Fruit fly (Drosophila melanogaster) whole organism, embryonic: ENCODE measurements around the gene Hip1.

Experiments
- Ada2b ChIP-seq: fragments of 200-800 bp; sonication (Bioruptor generic); IDR thresholded peaks from 2 replicates; pipeline ENCODE4 v1.3.6; 2022; ENCODE audit warnings: missing biosample characterization, missing genetic modification characterization
- Bdp1 ChIP-seq: fragments of 200-800 bp; sonication (Bioruptor generic); optimal IDR thresholded peaks from 3 replicates; lab custom pipeline; 2016; ENCODE audit warnings: missing biosample characterization, missing genetic modification characterization
- CG11504 ChIP-seq: fragments of 200-800 bp; sonication (Bioruptor generic); optimal IDR thresholded peaks from 3 replicates; lab custom pipeline; 2019; ENCODE audit warnings: missing biosample characterization, mild to moderate bottlenecking, missing genetic modification characterization, moderate library complexity
- CG12659 ChIP-seq: fragments of 200-800 bp; sonication (Bioruptor generic); optimal IDR thresholded peaks from 3 replicates; lab custom pipeline; 2017; ENCODE audit warnings: mild to moderate bottlenecking, missing biosample characterization, missing genetic modification reagents, missing genetic modification characterization
- CG14710 ChIP-seq: fragments of 200-800 bp; sonication (Bioruptor generic); optimal IDR thresholded peaks from 3 replicates; lab custom pipeline; 2019; ENCODE audit warnings: missing biosample characterization, mild to moderate bottlenecking, missing genetic modification characterization, moderate library complexity
- CG14860 ChIP-seq: fragments of 200-800 bp; sonication (Bioruptor generic); IDR thresholded peaks from 3 replicates; pipeline ENCODE4 v1.3.6; 2022; ENCODE audit warnings: missing biosample characterization, missing genetic modification characterization; ENCODE audit not compliant: partially characterized antibody
- CG17361 ChIP-seq: fragments of 200-800 bp; sonication (Bioruptor generic); IDR thresholded peaks from 3 replicates; pipeline ENCODE4 v1.3.6; 2022; ENCODE audit warnings: missing biosample characterization, missing genetic modification characterization
- CG18476 ChIP-seq: fragments of 200-800 bp; sonication (Bioruptor generic); optimal IDR thresholded peaks from 2 replicates; lab custom pipeline; 2016; ENCODE audit warnings: missing biosample characterization, mild to moderate bottlenecking, missing genetic modification characterization
- CG2712 ChIP-seq: fragments of 200-800 bp; optimal IDR thresholded peaks from 3 replicates; lab custom pipeline; 2019; ENCODE audit warnings: missing biosample characterization, mild to moderate bottlenecking, missing genetic modification characterization, moderate library complexity
- CG33557 ChIP-seq: fragments of 200-800 bp; sonication (Bioruptor generic); optimal IDR thresholded peaks from 2 replicates; lab custom pipeline; 2019; ENCODE audit warnings: missing biosample characterization, mild to moderate bottlenecking, missing genetic modification characterization, moderate library complexity
- CG34224 ChIP-seq: fragments of 200-800 bp; sonication (Bioruptor generic); IDR thresholded peaks from 3 replicates; pipeline ENCODE4 v1.3.6; 2022; ENCODE audit warnings: missing biosample characterization, missing genetic modification characterization; ENCODE audit not compliant: partially characterized antibody
- CG4424 ChIP-seq: fragments of 200-800 bp; sonication (Bioruptor generic); optimal IDR thresholded peaks from 3 replicates; lab custom pipeline; 2016; ENCODE audit warnings: missing biosample characterization, missing genetic modification characterization
- CG4820 ChIP-seq: fragments of 200-800 bp; sonication (Bioruptor generic); optimal IDR thresholded peaks from 3 replicates; lab custom pipeline; 2016; ENCODE audit warnings: missing biosample characterization, missing genetic modification characterization
- CG6813 ChIP-seq: fragments of 200-800 bp; sonication (Bioruptor generic); optimal IDR thresholded peaks from 2 replicates; lab custom pipeline; 2017; ENCODE audit warnings: missing biosample characterization, missing genetic modification characterization, mild to moderate bottlenecking, moderate library complexity, missing genetic modification reagents
- CG7372 ChIP-seq: fragments of 200-800 bp; sonication (Bioruptor generic); IDR thresholded peaks from 2 replicates; pipeline ENCODE4 v1.3.6; 2022; ENCODE audit warnings: missing biosample characterization, missing genetic modification characterization
- CG7928 ChIP-seq: fragments of 200-800 bp; sonication (Bioruptor generic); optimal IDR thresholded peaks from 2 replicates; lab custom pipeline; 2017; ENCODE audit warnings: missing biosample characterization, mild to moderate bottlenecking, missing genetic modification characterization
- CG7987 ChIP-seq: fragments of 200-800 bp; sonication (Bioruptor generic); optimal IDR thresholded peaks from 2 replicates; lab custom pipeline; 2018; ENCODE audit warnings: missing biosample characterization, mild to moderate bottlenecking, missing genetic modification characterization, moderate library complexity
- CG8290 ChIP-seq, 3 experiments: fragments of 200-800 bp; sonication (Bioruptor generic); optimal IDR thresholded peaks; 2 replicates each; lab custom pipeline; 2016 to 2019; ENCODE audit warnings: missing biosample characterization in 3 of 3, missing genetic modification characterization in 3 of 3, mild to moderate bottlenecking in 2 of 3, moderate library complexity in 1 of 3
- CG8478 ChIP-seq: fragments of >200 bp; optimal IDR thresholded peaks from 2 replicates; lab custom pipeline; 2018
- Doc3 ChIP-seq: fragments of 200-800 bp; sonication (Bioruptor generic); IDR thresholded peaks from 3 replicates; pipeline ENCODE4 v1.3.6; 2022; ENCODE audit warnings: missing biosample characterization, missing genetic modification characterization; ENCODE audit not compliant: partially characterized antibody
- Hmr ChIP-seq: fragments of 200-800 bp; sonication (Bioruptor generic); optimal IDR thresholded peaks from 3 replicates; lab custom pipeline; 2017; ENCODE audit warnings: mild to moderate bottlenecking, missing biosample characterization, missing genetic modification reagents, missing genetic modification characterization
- Hr3 ChIP-seq: fragments of 200-800 bp; sonication (Bioruptor generic); optimal IDR thresholded peaks from 3 replicates; lab custom pipeline; 2016; ENCODE audit warnings: missing biosample characterization, missing genetic modification characterization
- Mrtf ChIP-seq: fragments of 200-800 bp; sonication (Bioruptor generic); IDR thresholded peaks from 3 replicates; pipeline ENCODE4 v1.3.6; 2022; ENCODE audit warnings: missing biosample characterization, missing genetic modification characterization
- Nf-YA ChIP-seq: fragments of 200-800 bp; sonication (Bioruptor generic); IDR thresholded peaks from 2 replicates; pipeline ENCODE4 v1.3.6; 2022; ENCODE audit warnings: missing biosample characterization, missing genetic modification characterization
- Nf-YB ChIP-seq: fragments of 200-800 bp; sonication (Bioruptor generic); optimal IDR thresholded peaks from 3 replicates; lab custom pipeline; 2019; ENCODE audit warnings: missing biosample characterization, mild to moderate bottlenecking, missing genetic modification characterization, moderate library complexity
- Poxn ChIP-seq: fragments of 200-800 bp; sonication (Bioruptor generic); IDR thresholded peaks from 2 replicates; pipeline ENCODE4 v1.3.6; 2022; ENCODE audit warnings: missing biosample characterization, missing genetic modification characterization
- Trl ChIP-seq, 3 experiments: fragments of >200 bp in 2 of 3; fragments of 200-800 bp in 1 of 3; sonication (Bioruptor generic) in 1 of 3; optimal IDR thresholded peaks; 2 replicates in 1 of 3; 3 replicates in 2 of 3; lab custom pipeline; 2016 to 2017; ENCODE audit warnings: missing biosample characterization in 1 of 3, missing genetic modification characterization in 1 of 3
- cato ChIP-seq: fragments of 200-800 bp; sonication (Bioruptor generic); optimal IDR thresholded peaks from 2 replicates; lab custom pipeline; 2016; ENCODE audit warnings: missing biosample characterization, missing genetic modification characterization, borderline replicate concordance
- caup ChIP-seq: fragments of 200-800 bp; sonication (Bioruptor generic); optimal IDR thresholded peaks from 3 replicates; lab custom pipeline; 2017; ENCODE audit warnings: missing biosample characterization, mild to moderate bottlenecking, missing genetic modification characterization, moderate library complexity; ENCODE audit not compliant: severe bottlenecking
- corto ChIP-seq: fragments of 200-800 bp; sonication (Bioruptor generic); optimal IDR thresholded peaks from 2 replicates; lab custom pipeline; 2016; ENCODE audit warnings: missing biosample characterization, mild to moderate bottlenecking, missing genetic modification characterization, moderate library complexity
- crc ChIP-seq: fragments of 200-800 bp; sonication (Bioruptor generic); optimal IDR thresholded peaks from 2 replicates; lab custom pipeline; 2016; ENCODE audit warnings: missing biosample characterization, missing genetic modification characterization
- crp ChIP-seq, 2 experiments: fragments of 200-800 bp; sonication (Bioruptor generic); optimal IDR thresholded peaks; 2 replicates in 1 of 2; 3 replicates in 1 of 2; lab custom pipeline; 2017; ENCODE audit warnings: missing biosample characterization in 2 of 2, missing genetic modification characterization in 2 of 2, mild to moderate bottlenecking in 1 of 2, moderate library complexity in 1 of 2
- dpn ChIP-seq, 2 experiments: fragments of 200-800 bp; sonication (Bioruptor generic); optimal IDR thresholded peaks; 3 replicates each; lab custom pipeline; 2016; ENCODE audit warnings: missing biosample characterization in 2 of 2, missing genetic modification characterization in 2 of 2
- emc ChIP-seq: fragments of 200-800 bp; sonication (Bioruptor generic); optimal IDR thresholded peaks from 2 replicates; lab custom pipeline; 2016; ENCODE audit warnings: missing biosample characterization, missing genetic modification characterization
- en ChIP-seq: fragments of 200-800 bp; sonication (Bioruptor generic); optimal IDR thresholded peaks from 2 replicates; lab custom pipeline; 2016; ENCODE audit warnings: missing biosample characterization, missing genetic modification characterization
- esg ChIP-seq: fragments of 200-800 bp; sonication (Bioruptor generic); conservative IDR thresholded peaks from 2 replicates; pipeline ENCODE4 v1.3.6; 2022; ENCODE audit warnings: missing biosample characterization, missing genetic modification characterization
- gcm2 ChIP-seq: fragments of 200-800 bp; sonication (Bioruptor generic); optimal IDR thresholded peaks from 2 replicates; lab custom pipeline; 2016; ENCODE audit warnings: missing biosample characterization, missing genetic modification characterization
- hbn ChIP-seq: fragments of 200-800 bp; sonication (Bioruptor generic); IDR thresholded peaks from 2 replicates; pipeline ENCODE4 v1.3.6; 2022; ENCODE audit warnings: missing biosample characterization, missing genetic modification characterization; ENCODE audit not compliant: partially characterized antibody
- lab ChIP-seq: fragments of 200-800 bp; sonication (Bioruptor generic); optimal IDR thresholded peaks from 3 replicates; lab custom pipeline; 2017; ENCODE audit warnings: missing biosample characterization, missing genetic modification characterization, mild to moderate bottlenecking, moderate library complexity, missing genetic modification reagents
- nom ChIP-seq: fragments of 200-800 bp; sonication (Bioruptor generic); optimal IDR thresholded peaks from 2 replicates; lab custom pipeline; 2017; ENCODE audit warnings: missing biosample characterization, missing genetic modification characterization, mild to moderate bottlenecking, moderate library complexity, missing genetic modification reagents
- oc ChIP-seq: fragments of 200-800 bp; sonication (Bioruptor generic); optimal IDR thresholded peaks from 2 replicates; lab custom pipeline; 2018; ENCODE audit warnings: missing biosample characterization, mild to moderate bottlenecking, missing genetic modification characterization, moderate library complexity
- onecut ChIP-seq: fragments of 200-800 bp; sonication (Bioruptor generic); IDR thresholded peaks from 2 replicates; pipeline ENCODE4 v1.3.6; 2022; ENCODE audit warnings: missing biosample characterization, missing genetic modification characterization
- sna ChIP-seq: fragments of 200-800 bp; sonication (Bioruptor generic); IDR thresholded peaks from 2 replicates; pipeline ENCODE4 v1.3.6; 2022; ENCODE audit warnings: missing biosample characterization, missing genetic modification characterization; ENCODE audit not compliant: partially characterized antibody
- sr ChIP-seq: fragments of 200-800 bp; sonication (Bioruptor generic); IDR thresholded peaks from 3 replicates; pipeline ENCODE4 v1.3.6; 2022; ENCODE audit warnings: missing biosample characterization, missing genetic modification characterization
- ttk ChIP-seq: fragments of 200-800 bp; sonication (Bioruptor generic); IDR thresholded peaks from 2 replicates; pipeline ENCODE4 v2.1.2; 2022; ENCODE audit warnings: missing biosample characterization, missing genetic modification characterization
- unc-4 ChIP-seq: fragments of 200-800 bp; sonication (Bioruptor generic); IDR thresholded peaks from 2 replicates; pipeline ENCODE4 v1.3.6; 2022; ENCODE audit warnings: missing biosample characterization, missing genetic modification characterization; ENCODE audit not compliant: partially characterized antibody
- yki ChIP-seq: fragments of >200 bp; optimal IDR thresholded peaks from 3 replicates; lab custom pipeline; 2018
- z ChIP-seq: fragments of 200-800 bp; sonication (Bioruptor generic); IDR thresholded peaks from 3 replicates; pipeline ENCODE4 v1.3.6; 2022; ENCODE audit warnings: missing biosample characterization, missing genetic modification characterization

The Hip1 gene

dm6 chr3L:12804730-12805170 is 31.4 kb upstream of the Hip1 start, which contains the start of gene Atg1 (continued):
- TF ChIP-seq unc-4 (GFP tag; lab: Robert Waterston, UW) (no peak), sna (GFP tag; lab: Robert Waterston, UW) (no peak), corto (GFP tag; lab: Kevin White, UChicago) (no peak), CG4424 (GFP tag; lab: Kevin White, UChicago) (no peak), CG33557 (GFP tag; lab: Kevin White, UChicago) (no peak), lab (peak; percentile 31), en (GFP tag; lab: Kevin White, UChicago) (no peak), onecut (no peak; the same call in 1 of the 2 replicates), CG14860 (GFP tag; lab: Robert Waterston, UW) (no peak), esg (GFP tag; lab: Robert Waterston, UW) (no peak), z (GFP tag; lab: Robert Waterston, UW) (no peak), caup (GFP tag; lab: Kevin White, UChicago) (peak; percentile 46), Bdp1 (GFP tag; lab: Kevin White, UChicago) (no peak), Mrtf (GFP tag; lab: Robert Waterston, UW) (no peak), Hmr (GFP tag; lab: Kevin White, UChicago) (peak; percentile 37), crc (GFP tag; lab: Kevin White, UChicago) (no peak), emc (GFP tag; lab: Kevin White, UChicago) (no peak), CG18476 (GFP tag; lab: Kevin White, UChicago) (no peak), Ada2b (GFP tag; lab: Robert Waterston, UW) (no peak), dpn (GFP tag; optimal IDR thresholded peaks at IDR 0.05; lab: Kevin White, UChicago) (no peak), Nf-YA (GFP tag; lab: Robert Waterston, UW) (no peak), CG8478 (lab: Kevin White, UChicago) (no peak), ttk (no peak), CG7928 (no peak), Hr3 (GFP tag; lab: Kevin White, UChicago) (no peak), CG7987 (GFP tag; lab: Kevin White, UChicago) (peak; percentile 52), Poxn (no peak), CG6813 (GFP tag; lab: Kevin White, UChicago) (no peak)

dm6 chr3L:12804035-12804729 is 30.8 kb upstream of the Hip1 start:
- 0 out of 2 replicates have a peak, but pooled peaks have one; percentile 27 for TF ChIP-seq CG7372 (GFP tag; lab: Robert Waterston, UW)
- TF ChIP-seq CG34224 (GFP tag; lab: Robert Waterston, UW) = no peak
- no peak for TF ChIP-seq CG2712 (tag; lab: Kevin White, UChicago)
- peak; percentile 40 for TF ChIP-seq oc (tag; lab: Kevin White, UChicago)
- TF ChIP-seq nom (GFP tag; lab: Kevin White, UChicago) = peak; percentile 52
- TF ChIP-seq yki (lab: Kevin White, UChicago) = peak; percentile 90
- TF ChIP-seq CG8290 (GFP tag; optimal IDR thresholded peaks at IDR 0.05; lab: Kevin White, UChicago) = no peak
- TF ChIP-seq CG8290 (tag; optimal IDR thresholded peaks at IDR 0.05; lab: Kevin White, UChicago) = peak in 1 of 2 experiments; percentile 42
- TF ChIP-seq Trl (optimal IDR thresholded peaks at IDR 0.05; lab: Kevin White, UChicago) = peak; percentile 95 to 97
- TF ChIP-seq Trl (GFP tag; optimal IDR thresholded peaks at IDR 0.05; lab: Kevin White, UChicago) = no peak
- no peak for TF ChIP-seq CG4820 (GFP tag; lab: Kevin White, UChicago)
- TF ChIP-seq hbn (GFP tag; lab: Robert Waterston, UW) = 0 out of 2 replicates have a peak, but pooled peaks have one; percentile 28
- TF ChIP-seq CG12659 = peak; percentile 4
- TF ChIP-seq crp (GFP tag; optimal IDR thresholded peaks at IDR 0.05; lab: Kevin White, UChicago) = peak in 1 of 2 experiments; percentile 61
- 0 out of 3 replicates have a peak, but pooled peaks have one; percentile 47 for TF ChIP-seq CG17361 (GFP tag; lab: Robert Waterston, UW)
- no peak for TF ChIP-seq CG11504 (tag; lab: Kevin White, UChicago)
- TF ChIP-seq cato (GFP tag; lab: Kevin White, UChicago) = no peak
- TF ChIP-seq gcm2 = no peak
- no peak for TF ChIP-seq CG14710 (tag; lab: Kevin White, UChicago)
- TF ChIP-seq sr = no peak
- TF ChIP-seq Nf-YB = no peak
- TF ChIP-seq Doc3 (GFP tag; lab: Robert Waterston, UW) = peak; percentile 22; the same call in 1 of the 3 replicates
